Worm (Caenorhabditis elegans) whole organism, midembryonic: ENCODE measurements around the gene C06A6.2.

ENCODE experiments used
- T22C8.4 ChIP-seq: fragments of 200-800 bp; sonication (Bioruptor generic); IDR thresholded peaks from 2 replicates; pipeline ENCODE4 v1.3.6; 2022; ENCODE audit warnings: missing genetic modification characterization, missing compliant biosample characterization
- cog-1 ChIP-seq: sonication (generic microtip); optimal IDR thresholded peaks from 2 replicates; lab custom pipeline; 2016; ENCODE audit warnings: missing genetic modification characterization, missing compliant biosample characterization
- flt-1 ChIP-seq: fragments of 200-800 bp; sonication (Bioruptor generic); IDR thresholded peaks from 2 replicates; pipeline ENCODE4 v1.3.6; 2022; ENCODE audit warnings: missing genetic modification characterization, missing compliant biosample characterization
- klf-2 ChIP-seq: fragments of 200-800 bp; sonication (Bioruptor generic); conservative IDR thresholded peaks from 2 replicates; pipeline ENCODE4 v1.3.6; 2022; ENCODE audit warnings: missing genetic modification reagents, missing genetic modification characterization, missing compliant biosample characterization
- med-1 ChIP-seq: sonication (generic microtip); optimal IDR thresholded peaks from 2 replicates; lab custom pipeline; 2017; ENCODE audit warnings: missing genetic modification characterization, mild to moderate bottlenecking, missing compliant biosample characterization, antibody characterized with exemption, missing genetic modification reagents; ENCODE audit not compliant: insufficient read depth
- ref-1 ChIP-seq: fragments of 200-800 bp; sonication (Bioruptor generic); conservative IDR thresholded peaks from 2 replicates; pipeline ENCODE4 v1.3.6; 2022; ENCODE audit warnings: missing genetic modification reagents, missing genetic modification characterization, missing compliant biosample characterization
- tab-1 ChIP-seq: fragments of 200-800 bp; sonication (Bioruptor generic); IDR thresholded peaks from 2 replicates; pipeline ENCODE4 v1.3.6; 2022; ENCODE audit warnings: missing genetic modification characterization, missing compliant biosample characterization
- ztf-23 ChIP-seq: fragments of 200-800 bp; sonication (Bioruptor generic); IDR thresholded peaks from 2 replicates; pipeline ENCODE4 v1.3.6; 2022; ENCODE audit warnings: missing genetic modification reagents, missing genetic modification characterization, missing compliant biosample characterization
- ztf-29 ChIP-seq: fragments of 200-800 bp; sonication (Bioruptor generic); IDR thresholded peaks from 2 replicates; pipeline ENCODE4 v1.3.6; 2022; ENCODE audit warnings: missing genetic modification reagents, missing genetic modification characterization, missing compliant biosample characterization

- no peak for TF ChIP-seq med-1 (GFP tag; lab: Kevin White, UChicago)
- no peak for TF ChIP-seq cog-1 (tag; lab: Kevin White, UChicago)
- TF ChIP-seq ref-1 (GFP tag; lab: Robert Waterston, UW), result no peak
- TF ChIP-seq flt-1 (GFP tag; lab: Robert Waterston, UW), result no peak
- no peak for TF ChIP-seq klf-2 (GFP tag; lab: Robert Waterston, UW)
- no peak for TF ChIP-seq ztf-23 (GFP tag; lab: Robert Waterston, UW)
- no peak for TF ChIP-seq T22C8.4
- no peak for TF ChIP-seq tab-1 (GFP tag; lab: Robert Waterston, UW)
- no peak for TF ChIP-seq ztf-29
These were observed 37.8 kb upstream of the C06A6.2 start, which contains the start of gene C33H5.1 for ce11 chrIV:7808583-7808982.
